Fruit fly (Drosophila melanogaster): ENCODE measurements around the gene opa.

- TF ChIP-seq CG8478 (optimal IDR thresholded peaks at IDR 0.05) (no peak), CTCF (optimal IDR thresholded peaks at IDR 0.05) (no peak)
Measured at dm6 chr3R:4833636-4834035, 19.0 kb upstream of the opa start.

All from S2 (cell line).